Worm (Caenorhabditis elegans) whole organism, L4 larva: ENCODE results near the gene R05G6.5.

Source experiments
- F10B5.3 ChIP-seq: sonication (generic microtip); optimal IDR thresholded peaks from 2 replicates; lab custom pipeline; 2016; ENCODE audit warnings: mild to moderate bottlenecking, missing genetic modification characterization, missing compliant biosample characterization
- R02D3.7 ChIP-seq: fragments of 150-350 bp; sonication (generic microtip); optimal IDR thresholded peaks from 3 replicates; lab custom pipeline; 2014; ENCODE audit warnings: missing biosample characterization, missing genetic modification characterization
- T20F7.1 ChIP-seq: fragments of 200-800 bp; sonication (Bioruptor generic); optimal IDR thresholded peaks from 2 replicates; lab custom pipeline; 2018; ENCODE audit warnings: mild to moderate bottlenecking, missing genetic modification characterization, missing compliant biosample characterization
- T26A8.4 ChIP-seq: fragments of 200-800 bp; sonication (Bioruptor generic); IDR thresholded peaks from 2 replicates; pipeline ENCODE4 v1.3.6; 2022; ENCODE audit warnings: missing genetic modification characterization, missing compliant biosample characterization
- Y105C5A.15 ChIP-seq: fragments of 200-800 bp; sonication (Bioruptor generic); IDR thresholded peaks from 2 replicates; pipeline ENCODE4 v1.3.6; 2022; ENCODE audit warnings: missing genetic modification characterization, missing compliant biosample characterization
- Y5F2A.4 ChIP-seq: fragments of 200-800 bp; sonication (Bioruptor generic); optimal IDR thresholded peaks from 2 replicates; lab custom pipeline; 2018; ENCODE audit warnings: mild to moderate bottlenecking, missing genetic modification characterization, missing compliant biosample characterization
- Y75B8A.6 ChIP-seq: fragments of 200-800 bp; sonication (Bioruptor generic); IDR thresholded peaks from 2 replicates; pipeline ENCODE4 v1.3.6; 2022; ENCODE audit warnings: missing genetic modification reagents, missing genetic modification characterization, missing compliant biosample characterization
- ZK546.5 ChIP-seq, 2 experiments: sonication (generic microtip); optimal IDR thresholded peaks; 2 replicates each; lab custom pipeline; 2017; ENCODE audit warnings: missing biosample characterization in 2 of 2, missing genetic modification characterization in 2 of 2
- aly-2 ChIP-seq: sonication (generic microtip); optimal IDR thresholded peaks from 2 replicates; lab custom pipeline; 2018; ENCODE audit warnings: missing biosample characterization, missing genetic modification characterization
- arid-1 ChIP-seq: fragments of 200-800 bp; sonication (Bioruptor generic); conservative IDR thresholded peaks from 2 replicates; pipeline ENCODE4 v1.3.6; 2022; ENCODE audit warnings: missing genetic modification reagents, missing genetic modification characterization, missing compliant biosample characterization
- attf-4 ChIP-seq: sonication (generic microtip); optimal IDR thresholded peaks from 3 replicates; lab custom pipeline; 2017; ENCODE audit warnings: missing biosample characterization, missing genetic modification characterization
- ceh-28 ChIP-seq: fragments of 150-350 bp; optimal IDR thresholded peaks from 2 replicates; lab custom pipeline; 2014; ENCODE audit warnings: missing biosample characterization, missing genetic modification reagents, missing genetic modification characterization
- ceh-32 ChIP-seq: sonication (generic microtip); optimal IDR thresholded peaks from 2 replicates; lab custom pipeline; 2016; ENCODE audit warnings: mild to moderate bottlenecking, missing genetic modification characterization, missing compliant biosample characterization; ENCODE audit not compliant: poor library complexity
- ceh-82 ChIP-seq: sonication (generic microtip); optimal IDR thresholded peaks from 2 replicates; lab custom pipeline; 2017; ENCODE audit warnings: missing biosample characterization, missing genetic modification characterization
- cey-2 ChIP-seq: sonication (generic microtip); optimal IDR thresholded peaks from 3 replicates; lab custom pipeline; 2017; ENCODE audit warnings: missing genetic modification characterization, mild to moderate bottlenecking, missing compliant biosample characterization, antibody characterized with exemption, borderline replicate concordance; ENCODE audit not compliant: insufficient read depth
- ctbp-1 ChIP-seq: fragments of 200-800 bp; sonication (Bioruptor generic); IDR thresholded peaks from 2 replicates; pipeline ENCODE4 v1.3.6; 2022; ENCODE audit warnings: missing genetic modification reagents, missing genetic modification characterization, missing compliant biosample characterization
- daf-12 ChIP-seq: fragments of 150-350 bp; optimal IDR thresholded peaks from 2 replicates; lab custom pipeline; 2014; ENCODE audit warnings: missing biosample characterization, missing genetic modification reagents, missing genetic modification characterization
- daf-16 ChIP-seq, 3 experiments: sonication (generic microtip); optimal IDR thresholded peaks; 2 replicates each; lab custom pipeline; 2016 to 2017; ENCODE audit warnings: missing genetic modification characterization in 3 of 3, missing genetic modification reagents in 3 of 3, mild to moderate bottlenecking in 2 of 3, missing compliant biosample characterization in 2 of 3, missing biosample characterization in 1 of 3, moderate library complexity in 1 of 3
- daf-19 ChIP-seq: fragments of 200-800 bp; sonication (Bioruptor generic); conservative IDR thresholded peaks from 2 replicates; pipeline ENCODE4 v1.3.6; 2022; ENCODE audit warnings: missing genetic modification characterization, missing compliant biosample characterization
- dmd-9 ChIP-seq: fragments of 200-800 bp; sonication (Bioruptor generic); IDR thresholded peaks from 2 replicates; pipeline ENCODE4 v1.3.6; 2022; ENCODE audit warnings: missing genetic modification reagents, missing genetic modification characterization, missing compliant biosample characterization
- duxl-1 ChIP-seq: sonication (generic microtip); optimal IDR thresholded peaks from 2 replicates; lab custom pipeline; 2016; ENCODE audit warnings: mild to moderate bottlenecking, missing genetic modification characterization, moderate library complexity, missing compliant biosample characterization; ENCODE audit not compliant: poor library complexity
- dve-1 ChIP-seq: sonication (generic microtip); optimal IDR thresholded peaks from 2 replicates; lab custom pipeline; 2017; ENCODE audit warnings: antibody characterized with exemption, mild to moderate bottlenecking, missing genetic modification characterization, missing compliant biosample characterization; ENCODE audit not compliant: insufficient read depth
- egl-43 ChIP-seq: fragments of 200-800 bp; sonication (Bioruptor generic); IDR thresholded peaks from 2 replicates; pipeline ENCODE4 v1.3.6; 2022; ENCODE audit warnings: missing genetic modification reagents, missing genetic modification characterization, missing compliant biosample characterization
- hlh-30 ChIP-seq: sonication (generic microtip); optimal IDR thresholded peaks from 2 replicates; lab custom pipeline; 2017; ENCODE audit warnings: antibody characterized with exemption, mild to moderate bottlenecking, missing genetic modification characterization, missing compliant biosample characterization; ENCODE audit not compliant: insufficient read depth
- hmg-1.1 ChIP-seq: fragments of 200-800 bp; sonication (Bioruptor generic); IDR thresholded peaks from 2 replicates; pipeline ENCODE4 v1.3.6; 2022; ENCODE audit warnings: missing genetic modification reagents, missing genetic modification characterization, missing compliant biosample characterization
- jun-1 ChIP-seq: fragments of 150-350 bp; optimal IDR thresholded peaks from 2 replicates; lab custom pipeline; 2014; ENCODE audit warnings: missing biosample characterization, missing genetic modification reagents, missing genetic modification characterization
- lin-38 ChIP-seq: fragments of 200-800 bp; sonication (Bioruptor generic); IDR thresholded peaks from 2 replicates; pipeline ENCODE4 v1.3.6; 2022; ENCODE audit warnings: missing genetic modification reagents, missing genetic modification characterization, missing compliant biosample characterization
- lin-39 ChIP-seq: fragments of 150-350 bp; optimal IDR thresholded peaks from 2 replicates; lab custom pipeline; 2014; ENCODE audit warnings: missing biosample characterization, missing genetic modification reagents, missing genetic modification characterization
- lir-3 ChIP-seq: sonication (generic microtip); optimal IDR thresholded peaks from 2 replicates; lab custom pipeline; 2016; ENCODE audit warnings: mild to moderate bottlenecking, missing genetic modification characterization, missing compliant biosample characterization
- madf-5 ChIP-seq, 2 experiments: fragments of 200-800 bp; sonication (Bioruptor generic); IDR thresholded peaks; 2 replicates each; pipeline ENCODE4 v1.3.6; 2022; ENCODE audit warnings: missing compliant biosample characterization in 2 of 2, missing genetic modification characterization in 2 of 2
- mes-2 ChIP-seq: sonication (generic microtip); optimal IDR thresholded peaks from 2 replicates; lab custom pipeline; 2016; ENCODE audit warnings: missing genotype, mild to moderate bottlenecking, missing genetic modification characterization, missing compliant biosample characterization; ENCODE audit not compliant: poor library complexity, severe bottlenecking
- nhr-11 ChIP-seq: fragments of 150-350 bp; optimal IDR thresholded peaks from 2 replicates; lab custom pipeline; 2014; ENCODE audit warnings: missing biosample characterization, missing genetic modification characterization
- nhr-237 ChIP-seq: sonication (generic microtip); optimal IDR thresholded peaks from 2 replicates; lab custom pipeline; 2017; ENCODE audit warnings: missing biosample characterization, missing genetic modification characterization
- nhr-28 ChIP-seq: fragments of 150-350 bp; optimal IDR thresholded peaks from 2 replicates; lab custom pipeline; 2014; ENCODE audit warnings: missing biosample characterization, missing genetic modification characterization
- nhr-48 ChIP-seq: sonication (generic microtip); optimal IDR thresholded peaks from 2 replicates; lab custom pipeline; 2016; ENCODE audit warnings: mild to moderate bottlenecking, missing genetic modification characterization, missing compliant biosample characterization
- nhr-76 ChIP-seq: fragments of 150-350 bp; optimal IDR thresholded peaks from 2 replicates; lab custom pipeline; 2014; ENCODE audit warnings: missing biosample characterization, missing genetic modification characterization
- pha-4 ChIP-seq, 2 experiments: fragments of 150-350 bp in 1 of 2; fragments of 200-800 bp in 1 of 2; sonication (Bioruptor generic) in 1 of 2; IDR thresholded peaks in 1 of 2; optimal IDR thresholded peaks in 1 of 2; 2 replicates each; pipeline versions ENCODE4 v1.3.6 to Lab custom; 2014 to 2022; ENCODE audit warnings: missing genetic modification characterization in 2 of 2, missing genetic modification reagents in 2 of 2, missing biosample characterization in 1 of 2, missing compliant biosample characterization in 1 of 2
- php-3 ChIP-seq: fragments of 200-800 bp; sonication (Bioruptor generic); IDR thresholded peaks from 2 replicates; pipeline ENCODE4 v1.3.6; 2022; ENCODE audit warnings: missing genetic modification reagents, missing genetic modification characterization, missing compliant biosample characterization
- pqm-1 ChIP-seq: sonication (generic microtip); optimal IDR thresholded peaks from 2 replicates; lab custom pipeline; 2017; ENCODE audit warnings: missing biosample characterization, missing genetic modification characterization
- rbr-2 ChIP-seq: sonication (generic microtip); optimal IDR thresholded peaks from 2 replicates; lab custom pipeline; 2016; ENCODE audit warnings: missing genotype, missing genetic modification characterization, missing compliant biosample characterization
- saeg-2 ChIP-seq: fragments of 200-800 bp; sonication (Bioruptor generic); IDR thresholded peaks from 2 replicates; pipeline ENCODE4 v1.3.6; 2022; ENCODE audit warnings: missing genetic modification reagents, missing genetic modification characterization, missing compliant biosample characterization
- sdz-12 ChIP-seq: fragments of 200-800 bp; sonication (Bioruptor generic); optimal IDR thresholded peaks from 2 replicates; lab custom pipeline; 2018; ENCODE audit warnings: mild to moderate bottlenecking, missing genetic modification characterization, missing compliant biosample characterization
- snpc-4 ChIP-seq: fragments of 150-350 bp; optimal IDR thresholded peaks from 2 replicates; lab custom pipeline; 2014; ENCODE audit warnings: missing biosample characterization, missing genetic modification characterization
- spr-1 ChIP-seq: sonication (generic microtip); optimal IDR thresholded peaks from 2 replicates; lab custom pipeline; 2016; ENCODE audit warnings: mild to moderate bottlenecking, missing genetic modification characterization, missing compliant biosample characterization
- tra-1 ChIP-seq: fragments of 200-800 bp; sonication (Bioruptor generic); IDR thresholded peaks from 2 replicates; pipeline ENCODE4 v1.3.6; 2022; ENCODE audit warnings: missing genetic modification reagents, missing genetic modification characterization, missing compliant biosample characterization
- zag-1 ChIP-seq: fragments of 150-350 bp; optimal IDR thresholded peaks from 2 replicates; lab custom pipeline; 2014; ENCODE audit warnings: missing biosample characterization, missing genetic modification characterization
- zfp-3 ChIP-seq: fragments of 200-800 bp; sonication (Bioruptor generic); conservative IDR thresholded peaks from 2 replicates; pipeline ENCODE4 v1.3.6; 2022; ENCODE audit warnings: missing genetic modification reagents, missing genetic modification characterization, missing compliant biosample characterization
- zip-2 ChIP-seq: fragments of 150-350 bp; optimal IDR thresholded peaks from 2 replicates; lab custom pipeline; 2014; ENCODE audit warnings: missing biosample characterization, missing genetic modification characterization
- ztf-11 ChIP-seq: fragments of 150-350 bp; optimal IDR thresholded peaks from 2 replicates; lab custom pipeline; 2014; ENCODE audit warnings: missing biosample characterization, missing genetic modification characterization

R05G6.5 gene

ce11 chrIV:7505866-7506488 is 2.2 kb upstream of the R05G6.5 start (continued):
- TF ChIP-seq pha-4 (GFP tag; IDR thresholded peaks at IDR 0.05; lab: Robert Waterston, UW) (peak; percentile 55), pha-4 (tag; optimal IDR thresholded peaks at IDR 0.05; lab: Kevin White, UChicago) (no peak), duxl-1 (tag; lab: Kevin White, UChicago) (peak; percentile 12), nhr-237 (tag; lab: Kevin White, UChicago) (no peak), nhr-11 (tag; lab: Kevin White, UChicago) (no peak), Y75B8A.6 (GFP tag; lab: Robert Waterston, UW) (no peak), cey-2 (tag; lab: Kevin White, UChicago) (no peak), pqm-1 (tag; lab: Kevin White, UChicago) (no peak), T26A8.4 (GFP tag; lab: Robert Waterston, UW) (no peak; the same call in 1 of the 2 replicates), F10B5.3 (tag; lab: Kevin White, UChicago) (no peak), ctbp-1 (GFP tag; lab: Robert Waterston, UW) (peak; percentile 38; the same call in 1 of the 2 replicates), lin-39 (tag; lab: Kevin White, UChicago) (no peak), attf-4 (tag; lab: Kevin White, UChicago) (no peak), tra-1 (GFP tag; lab: Robert Waterston, UW) (no peak), spr-1 (tag; lab: Kevin White, UChicago) (no peak), Y105C5A.15 (GFP tag; lab: Robert Waterston, UW) (no peak), Y5F2A.4 (GFP tag; lab: Kevin White, UChicago) (no peak), dmd-9 (GFP tag; lab: Robert Waterston, UW) (no peak), mes-2 (tag; lab: Kevin White, UChicago) (peak; percentile 27), madf-5 (GFP tag; IDR thresholded peaks at IDR 0.05; lab: Robert Waterston, UW) (no peak), nhr-28 (no peak), zfp-3 (GFP tag; lab: Robert Waterston, UW) (peak; percentile 73; the same call in 1 of the 2 replicates), aly-2 (tag; lab: Kevin White, UChicago) (no peak), lir-3 (tag; lab: Kevin White, UChicago) (no peak), R02D3.7 (no peak), ceh-28 (no peak), sdz-12 (GFP tag; lab: Kevin White, UChicago) (no peak), php-3 (GFP tag; lab: Robert Waterston, UW) (no peak), ztf-11 (tag; lab: Kevin White, UChicago) (no peak), ceh-32 (tag; lab: Kevin White, UChicago) (no peak), arid-1 (GFP tag; lab: Robert Waterston, UW) (peak; percentile 50; the same call in 1 of the 2 replicates), zag-1 (tag; lab: Kevin White, UChicago) (no peak), T20F7.1 (GFP tag; lab: Kevin White, UChicago) (peak; percentile 71), rbr-2 (tag; lab: Kevin White, UChicago) (no peak), daf-16 (GFP tag; optimal IDR thresholded peaks at IDR 0.05; lab: Kevin White, UChicago) (peak in 1 of 2 experiments; percentile 10), daf-16 (tag; optimal IDR thresholded peaks at IDR 0.05; lab: Kevin White, UChicago) (peak; percentile 52), saeg-2 (GFP tag; lab: Robert Waterston, UW) (no peak), lin-38 (GFP tag; lab: Robert Waterston, UW) (peak; percentile 53), nhr-48 (peak; percentile 1), hlh-30 (tag; lab: Kevin White, UChicago) (no peak), hmg-1.1 (GFP tag; lab: Robert Waterston, UW) (no peak), daf-12 (tag; lab: Kevin White, UChicago) (no peak), zip-2 (no peak), dve-1 (tag; lab: Kevin White, UChicago) (peak; percentile 46), ZK546.5 (tag; optimal IDR thresholded peaks at IDR 0.05; lab: Kevin White, UChicago) (no peak), jun-1 (no peak), daf-19 (GFP tag; lab: Robert Waterston, UW) (no peak), ceh-82 (tag; lab: Kevin White, UChicago) (no peak), snpc-4 (tag; lab: Kevin White, UChicago) (no peak), egl-43 (no peak; the same call in 1 of the 2 replicates), nhr-76 (tag; lab: Kevin White, UChicago) (no peak)
